Fruit fly (Drosophila melanogaster) whole organism, wandering third instar larva: ENCODE data around the gene CG15803.

ENCODE experiments used
- Dfd ChIP-seq: fragments of >200 bp; optimal IDR thresholded peaks from 2 replicates; lab custom pipeline; 2017; ENCODE audit warnings: missing biosample characterization, missing genetic modification characterization
- GATAd ChIP-seq: sonication (Bioruptor generic); optimal IDR thresholded peaks from 2 replicates; lab custom pipeline; 2016; ENCODE audit warnings: missing biosample characterization, missing genetic modification characterization
- dl ChIP-seq, 2 experiments: fragments of 175-275, 200-275 bp in 1 of 2; fragments of 200-275 bp in 1 of 2; sonication (Bioruptor generic); optimal IDR thresholded peaks; lab custom pipeline; 2018; ENCODE audit warnings: mild to moderate bottlenecking in 2 of 2, missing biosample characterization in 2 of 2, missing genetic modification characterization in 2 of 2, moderate library complexity in 2 of 2; ENCODE audit not compliant: partially characterized antibody in 2 of 2, insufficient read depth in 1 of 2
- dmrt93B ChIP-seq: fragments of 200-800 bp; sonication (Bioruptor generic); optimal IDR thresholded peaks from 2 replicates; lab custom pipeline; 2018; ENCODE audit warnings: missing biosample characterization, mild to moderate bottlenecking, missing genetic modification characterization
- dsf ChIP-seq: sonication (Bioruptor generic); optimal IDR thresholded peaks from 2 replicates; lab custom pipeline; 2016; ENCODE audit warnings: missing biosample characterization, missing genetic modification characterization, borderline replicate concordance
- jim ChIP-seq: fragments of 175-275, 200-325 bp; sonication (Bioruptor generic); optimal IDR thresholded peaks from 2 replicates; lab custom pipeline; 2016; ENCODE audit warnings: missing biosample characterization, mild to moderate bottlenecking, missing genetic modification characterization
- lola ChIP-seq: fragments of >200 bp; optimal IDR thresholded peaks from 2 replicates; lab custom pipeline; 2017; ENCODE audit warnings: missing biosample characterization, missing genetic modification characterization
- pan ChIP-seq: fragments of >200 bp; optimal IDR thresholded peaks from 2 replicates; lab custom pipeline; 2017
- psq ChIP-seq: fragments of 200-800 bp; sonication (Bioruptor generic); optimal IDR thresholded peaks from 3 replicates; lab custom pipeline; 2017; ENCODE audit warnings: missing biosample characterization, mild to moderate bottlenecking, missing genetic modification characterization, moderate library complexity
- usp ChIP-seq: fragments of >200 bp; optimal IDR thresholded peaks from 2 replicates; lab custom pipeline; 2017; ENCODE audit warnings: missing biosample characterization, missing genetic modification characterization
- woc ChIP-seq: sonication (Bioruptor generic); optimal IDR thresholded peaks from 2 replicates; lab custom pipeline; 2016; ENCODE audit warnings: missing biosample characterization, mild to moderate bottlenecking, missing genetic modification characterization

dm6 chr3R:18368595-18368994 lies 8.1 kb upstream of the CG15803 start:
- TF ChIP-seq Dfd (no peak), jim (GFP tag; lab: Kevin White, UChicago) (no peak), dl (GFP tag; optimal IDR thresholded peaks at IDR 0.05; lab: Kevin White, UChicago; ENCODE audit: insufficient read depth in 1 of 2, partially characterized antibody in 2 of 2) (no peak), usp (GFP tag; lab: Kevin White, UChicago) (no peak), dmrt93B (GFP tag; lab: Kevin White, UChicago) (no peak), woc (GFP tag; lab: Kevin White, UChicago) (no peak), pan (lab: Kevin White, UChicago) (no peak), dsf (GFP tag; lab: Kevin White, UChicago) (no peak), psq (GFP tag; lab: Kevin White, UChicago) (no peak), lola (GFP tag; lab: Kevin White, UChicago) (no peak), GATAd (GFP tag; lab: Kevin White, UChicago) (no peak)
